Worm (Caenorhabditis elegans) whole organism, dauer: ENCODE data around the gene C31G12.3.

Experiments used
- unc-62 ChIP-seq: sonication (generic microtip); optimal IDR thresholded peaks from 2 replicates; lab custom pipeline; 2017; ENCODE audit warnings: missing biosample characterization, missing genetic modification reagents, missing genetic modification characterization

Gene C31G12.3

ce11 chrV:18184910-18185309 lies at the start of gene C31G12.3:
TSS of gene C31G12.3 (plus strand) at chrV:18185210.
- no peak for TF ChIP-seq unc-62

- TF ChIP-seq unc-62: no peak
These were observed 47.3 kb upstream of the C31G12.3 start for ce11 chrV:18137679-18138078.

DNA sequence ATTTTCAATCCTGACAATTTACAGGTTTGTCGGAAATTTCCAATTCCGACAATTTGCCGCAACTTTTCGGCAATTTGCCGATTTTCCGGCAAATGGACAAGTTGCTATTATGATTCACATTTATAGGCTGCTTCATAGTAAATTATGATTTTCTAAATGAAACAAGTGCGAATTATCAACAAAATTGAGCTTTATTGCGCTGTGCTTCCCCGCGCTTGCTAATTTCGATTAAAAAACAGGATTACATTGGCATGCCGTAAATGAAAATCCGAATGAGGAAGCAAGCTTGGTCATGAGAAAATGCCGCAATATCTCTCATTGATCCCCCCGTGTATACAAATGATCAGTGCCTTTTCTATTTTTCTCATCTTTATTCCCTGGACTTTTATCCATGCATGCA lies 46.3 kb upstream of the C31G12.3 start, which contains the start of gene Y37H2A.10:
Gene Y37H2A.10, plus strand, starts transcription at position 301 of the 400 bp plus-strand sequence.
- no peak for TF ChIP-seq unc-62

DNA sequence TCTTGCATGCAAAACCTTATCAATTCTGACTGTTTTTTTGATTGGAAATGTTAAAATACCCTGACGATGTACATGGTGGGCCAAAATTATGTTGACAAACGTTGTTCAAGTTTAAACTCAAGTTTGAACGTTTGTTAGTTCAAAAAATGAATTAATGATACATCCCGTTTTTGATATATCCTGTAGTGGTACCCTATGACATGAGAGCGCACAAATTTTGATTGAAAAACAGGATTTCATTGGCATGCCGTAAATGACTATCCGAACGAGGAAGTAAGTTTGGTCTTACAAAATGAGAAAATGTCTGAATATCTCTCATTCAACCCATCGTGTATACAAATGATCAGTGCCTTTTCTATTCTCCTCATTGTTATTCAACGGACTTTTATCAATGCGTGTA lies 43.8 kb upstream of the C31G12.3 start, which contains the start of gene Y37H2A.11:
Gene Y37H2A.11, plus strand, starts transcription at position 301 of the 400 bp plus-strand sequence.
- TF ChIP-seq unc-62: no peak

DNA sequence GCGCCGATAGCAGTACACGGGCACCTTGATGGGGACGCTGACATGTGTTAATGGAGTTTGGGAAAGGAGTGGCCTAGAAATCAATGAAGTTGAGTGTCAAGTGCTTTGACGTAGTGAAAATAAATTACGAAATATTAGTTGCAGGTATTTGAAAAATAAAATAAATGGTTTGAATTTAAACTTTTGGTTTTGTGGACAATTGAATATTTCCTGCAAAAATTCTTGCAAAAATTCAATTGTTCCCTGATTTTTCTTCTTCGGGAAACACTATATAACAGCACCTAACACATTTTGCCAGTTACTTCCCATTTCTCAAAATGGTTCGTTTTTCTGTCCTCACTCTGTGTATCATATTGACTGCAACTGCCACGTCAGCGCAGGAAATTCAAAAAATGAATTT lies 42.5 kb upstream of the C31G12.3 start, which contains the start of gene Y37H2A.13:
Gene Y37H2A.13, plus strand, starts transcription at position 301 of the 400 bp plus-strand sequence.
- TF ChIP-seq unc-62: no peak

- TF ChIP-seq unc-62: no peak
These were observed 41.6 kb upstream of the C31G12.3 start, which contains the start of gene Y37H2A.14 for ce11 chrV:18143445-18143844. TSS of gene Y37H2A.14 (plus strand) at chrV:18143745.

ce11 chrV:18144442-18144841 lies 40.6 kb upstream of the C31G12.3 start:
- no peak for TF ChIP-seq unc-62

DNA sequence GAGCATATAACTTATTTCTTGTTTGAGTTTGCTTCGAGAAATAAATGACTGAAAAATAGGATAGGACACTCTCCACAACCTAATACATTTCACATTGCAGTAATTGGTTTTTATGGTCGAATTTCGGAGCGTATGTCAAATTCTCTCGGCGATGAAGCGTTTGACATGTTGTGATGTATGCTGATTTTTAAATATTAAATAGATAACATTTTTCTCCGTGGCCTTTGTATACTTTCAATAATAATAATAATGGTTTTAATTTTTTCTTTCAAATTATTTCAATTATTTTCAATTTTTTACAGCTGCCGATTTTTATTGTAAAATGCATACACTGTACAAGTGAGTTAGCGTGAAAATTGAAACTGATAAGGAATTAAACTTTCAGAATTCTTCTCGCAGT lies 38.9 kb upstream of the C31G12.3 start, which contains the start of gene C14A6.3:
Gene C14A6.3, plus strand, starts transcription at position 301 of the 400 bp plus-strand sequence.
- no peak for TF ChIP-seq unc-62

DNA sequence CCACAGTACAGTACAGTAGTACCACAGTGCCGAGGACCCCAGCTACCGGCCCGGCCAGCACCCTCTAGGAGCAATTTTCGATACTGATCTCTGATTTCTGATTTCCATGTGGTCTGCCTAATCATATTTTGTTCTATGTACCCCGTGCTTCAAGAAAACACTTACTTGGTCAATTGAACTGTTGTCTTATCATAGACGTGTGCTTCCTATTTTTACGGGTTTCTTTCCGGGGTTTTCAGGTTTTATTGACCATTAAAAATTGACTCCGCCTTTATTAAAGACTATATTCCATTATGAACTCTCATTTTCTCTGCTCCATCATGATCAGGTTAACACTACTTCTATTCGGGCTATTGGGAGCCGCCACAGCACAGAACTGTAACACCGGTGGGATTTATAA lies 27.3 kb upstream of the C31G12.3 start, which contains the start of gene clec-48:
Gene clec-48, plus strand, starts transcription at position 320 of the 400 bp plus-strand sequence.
- TF ChIP-seq unc-62: no peak

- no peak for TF ChIP-seq unc-62
These were observed 26.8 kb upstream of the C31G12.3 start for ce11 chrV:18158172-18158571.

- TF ChIP-seq unc-62: no peak
These were observed 23.8 kb upstream of the C31G12.3 start, which contains the start of gene C14A6.13 for ce11 chrV:18161228-18161627. TSS of gene C14A6.13 (minus strand) at chrV:18161328.

- TF ChIP-seq unc-62: no peak
These were observed 22.4 kb upstream of the C31G12.3 start, which contains the start of gene C14A6.12 for ce11 chrV:18162568-18162967. TSS of gene C14A6.12 (minus strand) at chrV:18162668.

- no peak for TF ChIP-seq unc-62
These were observed 21.6 kb upstream of the C31G12.3 start for ce11 chrV:18163434-18163833.

- no peak for TF ChIP-seq unc-62
These were observed 20.3 kb upstream of the C31G12.3 start, which contains the start of gene C14A6.5 for ce11 chrV:18164758-18165157. TSS of gene C14A6.5 (minus strand) at chrV:18164858.

DNA sequence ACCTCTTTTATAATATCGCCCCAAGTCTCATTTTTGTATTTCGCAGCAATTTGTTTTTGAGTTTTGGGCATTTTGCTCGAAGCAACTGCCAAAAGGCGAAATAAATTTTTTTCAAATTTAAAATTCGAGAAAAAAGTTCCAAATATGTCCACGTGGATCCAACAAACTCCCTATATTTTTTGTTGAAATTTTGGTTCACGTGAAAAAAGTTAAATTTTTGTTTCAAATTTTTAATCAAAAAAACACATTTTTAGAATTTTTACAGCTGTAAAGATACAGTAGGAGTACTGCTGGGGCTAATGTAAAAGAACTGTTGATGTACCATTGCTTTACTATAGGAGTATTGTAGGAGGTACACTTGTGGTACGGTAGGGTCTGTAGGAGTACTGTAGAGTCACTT lies 17.8 kb upstream of the C31G12.3 start, which contains the start of gene C14A6.6:
Gene C14A6.6, minus strand, starts transcription at position 101 of the 400 bp plus-strand sequence.
- TF ChIP-seq unc-62: no peak

DNA sequence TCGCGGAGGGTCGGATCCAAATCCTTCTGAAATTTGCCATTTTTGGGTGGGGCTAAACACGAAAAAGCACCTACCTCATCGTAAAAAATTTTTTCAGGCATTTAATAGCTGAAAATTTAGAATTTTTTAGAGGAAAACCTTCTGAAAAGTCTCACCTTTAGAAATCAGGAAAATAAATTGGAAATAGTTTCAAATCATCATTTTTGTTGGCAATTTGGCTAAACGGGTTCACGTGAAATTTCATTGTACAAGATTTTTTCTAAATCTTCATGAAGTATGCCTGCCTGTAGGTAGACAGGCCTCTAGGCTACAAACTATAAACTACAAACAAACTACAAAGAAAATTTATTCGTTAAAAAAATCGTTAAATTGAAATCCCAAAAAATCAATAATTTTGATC lies 16.7 kb upstream of the C31G12.3 start, which contains the start of gene C14A6.7:
Gene C14A6.7, minus strand, starts transcription at position 101 of the 400 bp plus-strand sequence.
- TF ChIP-seq unc-62: no peak

ce11 chrV:18171568-18171967 lies 13.4 kb upstream of the C31G12.3 start, which contains the start of gene C14A6.8:
TSS of gene C14A6.8 (minus strand) at chrV:18171668.
- no peak for TF ChIP-seq unc-62

DNA sequence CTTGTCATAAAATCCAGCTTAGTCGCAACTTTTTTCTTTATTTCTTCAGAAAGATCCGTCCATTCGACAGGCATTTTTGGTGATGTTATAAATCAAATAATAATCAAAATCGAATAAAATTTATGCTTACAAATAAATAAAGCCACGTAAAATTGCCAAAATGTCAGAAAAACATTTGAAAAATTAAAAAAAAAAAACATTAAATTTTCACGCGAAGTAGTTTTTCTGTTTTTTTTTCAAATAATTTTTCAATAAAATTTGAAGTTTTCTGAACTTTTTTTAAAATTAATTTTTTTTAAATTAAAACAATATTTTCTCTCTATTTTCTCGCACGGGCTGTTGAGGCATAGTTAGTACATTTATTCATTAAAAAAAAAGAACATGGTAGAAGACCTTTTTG lies 6.4 kb upstream of the C31G12.3 start, which contains the start of gene C31G12.4:
Gene C31G12.4, minus strand, starts transcription at position 101 of the 400 bp plus-strand sequence.
- no peak for TF ChIP-seq unc-62
